Fruit fly (Drosophila melanogaster) whole organism, prepupa: ENCODE data around the gene drongo.

ENCODE experiments used
- Blimp-1 ChIP-seq: fragments of 200-800 bp; sonication (Bioruptor generic); optimal IDR thresholded peaks from 3 replicates; lab custom pipeline; 2017; ENCODE audit warnings: missing biosample characterization, missing genetic modification characterization, mild to moderate bottlenecking, moderate library complexity, missing genetic modification reagents
- CG10669 ChIP-seq: fragments of 200-800 bp; sonication (Bioruptor generic); optimal IDR thresholded peaks from 3 replicates; lab custom pipeline; 2018; ENCODE audit warnings: missing biosample characterization, mild to moderate bottlenecking, missing genetic modification characterization, moderate library complexity
- CG11762 ChIP-seq: fragments of 200-800 bp; sonication (Bioruptor generic); optimal IDR thresholded peaks from 3 replicates; lab custom pipeline; 2016; ENCODE audit warnings: missing biosample characterization, missing genetic modification characterization; ENCODE audit not compliant: insufficient read depth
- CG15336 ChIP-seq: fragments of 200-800 bp; sonication (Bioruptor generic); IDR thresholded peaks from 2 replicates; pipeline ENCODE4 v1.3.6; 2022; ENCODE audit warnings: missing biosample characterization, missing genetic modification characterization
- CG1621 ChIP-seq: fragments of 200-800 bp; sonication (Bioruptor generic); optimal IDR thresholded peaks from 3 replicates; lab custom pipeline; 2018; ENCODE audit warnings: missing biosample characterization, mild to moderate bottlenecking, missing genetic modification characterization
- CG3032 ChIP-seq: fragments of 200-800 bp; optimal IDR thresholded peaks from 2 replicates; lab custom pipeline; 2019; ENCODE audit warnings: missing biosample characterization, mild to moderate bottlenecking, missing genetic modification characterization, moderate library complexity
- CG31627 ChIP-seq: fragments of 200-800 bp; sonication (Bioruptor generic); optimal IDR thresholded peaks from 3 replicates; lab custom pipeline; 2016; ENCODE audit warnings: missing biosample characterization, missing genetic modification characterization
- CG34406 ChIP-seq: fragments of 200-800 bp; sonication (Bioruptor generic); optimal IDR thresholded peaks from 3 replicates; lab custom pipeline; 2016; ENCODE audit warnings: missing biosample characterization, missing genetic modification characterization
- CG3919 ChIP-seq: fragments of 200-800 bp; sonication (Bioruptor generic); optimal IDR thresholded peaks from 3 replicates; lab custom pipeline; 2016; ENCODE audit warnings: missing biosample characterization, missing genetic modification characterization
- CG4318 ChIP-seq: fragments of 200-800 bp; sonication (Bioruptor generic); optimal IDR thresholded peaks from 3 replicates; lab custom pipeline; 2017; ENCODE audit warnings: missing biosample characterization, mild to moderate bottlenecking, missing genetic modification characterization
- CG6163 ChIP-seq: fragments of 200-800 bp; sonication (Bioruptor generic); IDR thresholded peaks from 3 replicates; pipeline ENCODE4 v1.3.6; 2022; ENCODE audit warnings: missing biosample characterization, missing genetic modification characterization
- CG6792 ChIP-seq: fragments of 200-800 bp; sonication (Bioruptor generic); optimal IDR thresholded peaks from 3 replicates; lab custom pipeline; 2016; ENCODE audit warnings: missing biosample characterization, missing genetic modification characterization
- CG6808 ChIP-seq: fragments of 200-800 bp; sonication (Bioruptor generic); optimal IDR thresholded peaks from 3 replicates; lab custom pipeline; 2017; ENCODE audit warnings: missing biosample characterization, missing genetic modification characterization, mild to moderate bottlenecking, moderate library complexity, missing genetic modification reagents
- CG6854 ChIP-seq: fragments of 200-800 bp; sonication (Bioruptor generic); optimal IDR thresholded peaks from 2 replicates; lab custom pipeline; 2017; ENCODE audit warnings: missing biosample characterization, mild to moderate bottlenecking, missing genetic modification characterization
- CG7368 ChIP-seq: fragments of 200-800 bp; sonication (Bioruptor generic); optimal IDR thresholded peaks from 3 replicates; lab custom pipeline; 2016; ENCODE audit warnings: missing biosample characterization, missing genetic modification characterization
- CG8119 ChIP-seq: fragments of 200-800 bp; sonication (Bioruptor generic); IDR thresholded peaks from 3 replicates; pipeline ENCODE4 v1.3.6; 2022; ENCODE audit warnings: missing biosample characterization, missing genetic modification characterization
- CG8632 ChIP-seq: fragments of 200-800 bp; sonication (Bioruptor generic); optimal IDR thresholded peaks from 3 replicates; lab custom pipeline; 2016; ENCODE audit warnings: missing biosample characterization, missing genetic modification characterization
- Eip75B ChIP-seq: fragments of 200-800 bp; sonication (Bioruptor generic); optimal IDR thresholded peaks from 3 replicates; lab custom pipeline; 2016; ENCODE audit warnings: missing biosample characterization, missing genetic modification characterization
- Eip78C ChIP-seq: fragments of 200-800 bp; sonication (Bioruptor generic); peaks from one replicate; lab custom pipeline; 2016; ENCODE audit warnings: missing biosample characterization, missing genetic modification characterization
- Eip93F ChIP-seq: fragments of 200-800 bp; sonication (Bioruptor generic); optimal IDR thresholded peaks from 2 replicates; lab custom pipeline; 2016; ENCODE audit warnings: missing biosample characterization, mild to moderate bottlenecking, missing genetic modification characterization
- Ets21C ChIP-seq: fragments of 200-800 bp; sonication (Bioruptor generic); optimal IDR thresholded peaks from 3 replicates; lab custom pipeline; 2016; ENCODE audit warnings: missing biosample characterization, missing genetic modification characterization
- Ets96B ChIP-seq: fragments of 200-800 bp; optimal IDR thresholded peaks from 2 replicates; lab custom pipeline; 2019; ENCODE audit warnings: missing biosample characterization, mild to moderate bottlenecking, missing genetic modification characterization, moderate library complexity
- Hr38 ChIP-seq: sonication (Bioruptor generic); optimal IDR thresholded peaks from 2 replicates; lab custom pipeline; 2016; ENCODE audit warnings: missing biosample characterization, missing genetic modification characterization
- Hr4 ChIP-seq: fragments of 200-800 bp; sonication (Bioruptor generic); optimal IDR thresholded peaks from 3 replicates; lab custom pipeline; 2016; ENCODE audit warnings: missing biosample characterization, missing genetic modification characterization
- Met ChIP-seq: fragments of 200-800 bp; sonication (Bioruptor generic); optimal IDR thresholded peaks from 3 replicates; lab custom pipeline; 2016; ENCODE audit warnings: missing biosample characterization, missing genetic modification characterization
- OdsH ChIP-seq: fragments of 200-800 bp; sonication (Bioruptor generic); optimal IDR thresholded peaks from 3 replicates; lab custom pipeline; 2016; ENCODE audit warnings: missing biosample characterization, missing genetic modification characterization
- Smox ChIP-seq: fragments of 200-800 bp; sonication (Bioruptor generic); optimal IDR thresholded peaks from 3 replicates; lab custom pipeline; 2016; ENCODE audit warnings: missing biosample characterization, missing genetic modification characterization
- Sox14 ChIP-seq: fragments of 200-800 bp; sonication (Bioruptor generic); optimal IDR thresholded peaks from 3 replicates; lab custom pipeline; 2016; ENCODE audit warnings: missing biosample characterization, missing genetic modification characterization
- Sox15 ChIP-seq: fragments of 200-800 bp; sonication (Bioruptor generic); optimal IDR thresholded peaks from 3 replicates; lab custom pipeline; 2016; ENCODE audit warnings: missing biosample characterization, missing genetic modification characterization
- achi ChIP-seq: fragments of 200-800 bp; sonication (Bioruptor generic); optimal IDR thresholded peaks from 3 replicates; lab custom pipeline; 2016; ENCODE audit warnings: missing biosample characterization, missing genetic modification characterization
- acj6 ChIP-seq: fragments of 200-800 bp; sonication (Bioruptor generic); optimal IDR thresholded peaks from 3 replicates; lab custom pipeline; 2016; ENCODE audit warnings: missing biosample characterization, missing genetic modification characterization
- dac ChIP-seq: fragments of 200-800 bp; sonication (Bioruptor generic); optimal IDR thresholded peaks from 2 replicates; lab custom pipeline; 2017; ENCODE audit warnings: missing biosample characterization, mild to moderate bottlenecking, missing genetic modification characterization
- eg ChIP-seq: fragments of 200-800 bp; sonication (Bioruptor generic); IDR thresholded peaks from 3 replicates; pipeline ENCODE4 v1.3.6; 2022; ENCODE audit warnings: missing biosample characterization, missing genetic modification characterization
- esn ChIP-seq: fragments of 200-800 bp; sonication (Bioruptor generic); optimal IDR thresholded peaks from 2 replicates; lab custom pipeline; 2016; ENCODE audit warnings: missing biosample characterization, mild to moderate bottlenecking, missing genetic modification characterization, moderate library complexity
- fkh ChIP-seq: fragments of 200-800 bp; sonication (Bioruptor generic); optimal IDR thresholded peaks from 3 replicates; lab custom pipeline; 2017; ENCODE audit warnings: missing biosample characterization, mild to moderate bottlenecking, missing genetic modification characterization, moderate library complexity
- net ChIP-seq: fragments of 200-800 bp; sonication (Bioruptor generic); optimal IDR thresholded peaks from 3 replicates; lab custom pipeline; 2016; ENCODE audit warnings: missing biosample characterization, missing genetic modification characterization
- salr ChIP-seq, 2 experiments: fragments of 200-800 bp; sonication (Bioruptor generic); optimal IDR thresholded peaks; 3 replicates each; lab custom pipeline; 2016 to 2018; ENCODE audit warnings: missing biosample characterization in 2 of 2, missing genetic modification characterization in 2 of 2, mild to moderate bottlenecking in 1 of 2
- svp ChIP-seq: fragments of 200-800 bp; sonication (Bioruptor generic); peaks from one replicate; lab custom pipeline; 2016; ENCODE audit warnings: missing biosample characterization, missing genetic modification characterization

Gene drongo

DNA sequence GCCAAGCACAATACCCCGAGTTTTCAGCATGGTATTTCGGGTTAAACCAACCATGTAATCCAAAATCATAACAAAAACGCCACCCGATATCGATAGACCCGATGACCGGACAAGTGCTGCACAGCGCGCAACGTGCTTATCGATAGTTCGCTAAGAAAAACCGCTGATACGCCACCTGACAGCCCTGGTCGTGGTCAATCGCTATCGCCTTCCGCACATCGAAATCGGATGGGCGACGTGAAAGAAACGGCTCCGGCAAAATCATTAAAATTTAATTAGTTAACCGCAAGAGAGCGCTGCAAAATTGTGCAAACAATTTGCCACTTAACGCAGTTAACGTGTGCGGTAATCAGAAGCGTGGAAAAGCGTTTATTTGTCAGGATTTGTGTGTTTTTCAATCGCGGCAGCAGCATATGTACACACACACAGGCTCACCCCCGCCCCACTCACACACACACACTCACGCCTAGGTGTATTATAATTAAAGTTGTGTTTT is 25.1 kb downstream of the drongo start, which contains the start of the genes CG3862 and dock (continued):
- TF ChIP-seq Sox15 (GFP tag; lab: Kevin White, UChicago) (no peak), Ets21C (peak; percentile 14), CG15336 (GFP tag; lab: Robert Waterston, UW) (peak; percentile 21; the same call in 1 of the 2 replicates), net (GFP tag; lab: Kevin White, UChicago) (no peak), Hr4 (GFP tag; lab: Kevin White, UChicago) (no peak), CG6163 (GFP tag; lab: Robert Waterston, UW) (peak; percentile 59; the same call in 1 of the 3 replicates), CG6792 (peak; percentile 6), OdsH (GFP tag; lab: Kevin White, UChicago) (no peak)
- TF ChIP-seq, all 60 proteins: peak for 29

DNA sequence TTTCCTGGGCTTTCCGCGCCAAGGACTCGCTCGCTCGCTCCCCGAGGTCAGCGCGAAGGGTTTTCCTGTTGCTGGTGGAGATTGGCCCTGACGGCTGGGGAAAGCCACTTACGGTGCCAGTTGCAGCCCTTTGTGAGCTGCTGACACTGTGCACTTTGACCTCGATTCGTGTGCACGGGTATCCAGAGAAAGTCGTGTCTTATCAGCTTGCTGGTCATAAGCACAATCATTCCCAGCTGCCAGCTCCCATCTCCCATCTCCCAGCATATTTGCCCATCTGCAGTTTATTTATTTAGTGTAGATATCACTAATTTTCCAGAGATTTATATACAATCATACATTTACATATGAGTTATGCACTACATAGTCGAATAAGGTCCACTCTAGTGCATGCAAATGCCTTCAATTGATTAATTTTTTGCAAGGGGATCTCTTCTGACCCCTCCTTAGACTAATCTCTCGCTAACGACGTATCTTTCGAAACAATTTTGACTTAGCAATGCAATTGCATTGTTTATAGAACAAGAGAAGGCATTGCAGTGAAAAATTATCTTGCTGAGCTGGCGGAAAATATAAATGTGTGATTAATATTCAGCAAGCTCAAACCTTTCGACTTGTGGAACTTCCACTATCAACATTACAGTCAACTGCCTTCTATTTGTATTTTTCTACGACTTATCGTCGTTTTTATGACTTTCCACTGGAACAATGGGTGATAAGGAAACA is 28.7 kb downstream of the drongo start:
- peak; percentile 14; the same call in 1 of the 2 replicates for TF ChIP-seq CG15336 (GFP tag; lab: Robert Waterston, UW)
- no peak for TF ChIP-seq Hr4 (GFP tag; lab: Kevin White, UChicago)
- 0 out of 3 replicates have a peak, but pooled peaks have one; percentile 4 for TF ChIP-seq CG8119 (GFP tag; lab: Robert Waterston, UW)
- TF ChIP-seq svp (GFP tag; lab: Kevin White, UChicago) = peak; percentile 78
- TF ChIP-seq Eip78C (GFP tag; lab: Kevin White, UChicago) = peak; percentile 73
- no peak for TF ChIP-seq Blimp-1 (GFP tag; lab: Kevin White, UChicago)
- TF ChIP-seq acj6 (GFP tag; lab: Kevin White, UChicago) = no peak
- TF ChIP-seq Sox14 = no peak

DNA sequence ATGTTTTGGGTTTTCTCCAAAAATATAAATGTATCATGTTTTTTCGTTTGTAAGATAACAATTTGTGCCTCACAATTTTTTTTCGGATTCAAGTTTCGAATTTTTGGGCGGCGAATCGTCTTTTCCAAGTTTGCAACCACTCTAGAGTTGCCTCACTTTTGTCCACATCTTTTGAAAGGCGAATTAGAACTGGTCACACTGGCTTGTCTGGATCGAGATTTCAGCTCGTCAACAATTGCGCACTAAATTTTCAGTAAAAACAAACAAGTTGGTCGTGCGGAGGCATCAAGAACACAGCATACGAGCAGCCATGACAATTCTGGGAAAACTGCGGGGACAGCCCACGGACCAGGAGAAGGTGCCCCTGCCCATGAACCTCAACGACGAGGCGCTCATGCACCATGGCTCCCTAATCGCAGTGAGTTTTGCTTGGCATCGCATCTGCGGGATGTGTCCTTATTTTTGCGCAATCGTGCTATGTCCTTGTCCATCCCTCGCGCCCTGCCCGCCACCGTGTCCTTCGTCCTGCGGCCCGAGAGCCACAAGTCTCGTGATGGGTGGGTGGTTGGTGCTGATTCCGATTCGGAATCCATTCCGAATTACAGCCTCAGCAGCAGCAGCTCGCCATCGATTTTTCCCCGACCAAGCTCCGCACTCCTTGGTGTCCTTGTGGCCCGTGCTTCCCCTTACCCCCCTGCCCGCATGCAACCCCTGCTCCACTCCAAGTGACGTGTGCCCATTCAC is 29.5 kb downstream of the drongo start, which contains the start of gene CG3662:
Gene CG3662, plus strand, starts transcription at position 48 of the 744 bp plus-strand sequence.
- TF ChIP-seq svp (GFP tag; lab: Kevin White, UChicago) = peak; percentile 67
- no peak for TF ChIP-seq esn (GFP tag; lab: Kevin White, UChicago)
- TF ChIP-seq Sox14 = peak; percentile 1
- TF ChIP-seq CG8119 (GFP tag; lab: Robert Waterston, UW) = 0 out of 3 replicates have a peak, but pooled peaks have one; percentile 22
- TF ChIP-seq fkh (GFP tag; lab: Kevin White, UChicago) = peak; percentile 47
- TF ChIP-seq Eip78C (GFP tag; lab: Kevin White, UChicago) = peak; percentile 49

- TF ChIP-seq CG34406 (GFP tag; lab: Kevin White, UChicago) (peak; percentile 38), eg (GFP tag; lab: Robert Waterston, UW) (peak; percentile 71), Met (GFP tag; lab: Kevin White, UChicago) (no peak), CG8632 (GFP tag; lab: Kevin White, UChicago) (peak; percentile 41), CG6854 (peak; percentile 1), CG6792 (peak; percentile 50), CG3919 (peak; percentile 44), Eip78C (GFP tag; lab: Kevin White, UChicago) (peak; percentile 90), CG6163 (GFP tag; lab: Robert Waterston, UW) (peak; percentile 69), CG4318 (GFP tag; lab: Kevin White, UChicago) (no peak), Smox (GFP tag; lab: Kevin White, UChicago) (no peak), CG15336 (GFP tag; lab: Robert Waterston, UW) (peak; percentile 43; the same call in 1 of the 2 replicates), CG8119 (GFP tag; lab: Robert Waterston, UW) (peak; percentile 46; the same call in 2 of the 3 replicates), net (GFP tag; lab: Kevin White, UChicago) (no peak), CG31627 (peak; percentile 71), fkh (GFP tag; lab: Kevin White, UChicago) (peak; percentile 84), CG10669 (GFP tag; lab: Kevin White, UChicago) (peak; percentile 57), Ets96B (tag; lab: Kevin White, UChicago) (peak; percentile 69), CG6808 (GFP tag; lab: Kevin White, UChicago) (peak; percentile 2), Eip93F (GFP tag; lab: Kevin White, UChicago) (peak; percentile 63), CG11762 (GFP tag; lab: Kevin White, UChicago) (peak; percentile 45), CG1621 (tag; lab: Kevin White, UChicago) (no peak), salr (GFP tag; optimal IDR thresholded peaks at IDR 0.05; lab: Kevin White, UChicago) (peak in 1 of 2 experiments; percentile 14), Sox14 (peak; percentile 64), Hr38 (GFP tag; lab: Kevin White, UChicago) (no peak), achi (no peak), CG7368 (GFP tag; lab: Kevin White, UChicago) (peak; percentile 46), Blimp-1 (GFP tag; lab: Kevin White, UChicago) (peak; percentile 3), Ets21C (peak; percentile 70), Eip75B (no peak), dac (GFP tag; lab: Kevin White, UChicago) (no peak), CG3032 (tag; lab: Kevin White, UChicago) (peak; percentile 74)
Observed at dm6 chr2L:819315-820032, 31.4 kb downstream of the drongo start, which contains the start of the genes PGAP2 and Clp. PGAP2 (minus strand) TSS chr2L:819508. Clp (plus strand) TSS chr2L:819964.
